Worm (Caenorhabditis elegans) whole organism, late embryonic: ENCODE data around the gene Y97E10AL.1.

Experiments
- ama-1 ChIP-seq: fragments of 150-350 bp; optimal IDR thresholded peaks from 2 replicates; lab custom pipeline; 2014
- ceh-19 ChIP-seq: fragments of 200-800 bp; sonication (Bioruptor generic); optimal IDR thresholded peaks from 2 replicates; lab custom pipeline; 2018; ENCODE audit warnings: mild to moderate bottlenecking, missing genetic modification characterization, missing compliant biosample characterization
- eyg-1 ChIP-seq: sonication (generic microtip); optimal IDR thresholded peaks from 2 replicates; lab custom pipeline; 2016; ENCODE audit warnings: missing genotype, missing genetic modification characterization, missing compliant biosample characterization
- fkh-10 ChIP-seq: fragments of 150-350 bp; optimal IDR thresholded peaks from 2 replicates; lab custom pipeline; 2014; ENCODE audit warnings: missing biosample characterization, missing genetic modification reagents, missing genetic modification characterization
- hlh-30 ChIP-seq: sonication (generic microtip); optimal IDR thresholded peaks from 2 replicates; lab custom pipeline; 2017; ENCODE audit warnings: antibody characterized with exemption, missing genetic modification characterization, missing compliant biosample characterization; ENCODE audit not compliant: insufficient read depth
- lin-11 ChIP-seq: fragments of 200-800 bp; sonication (Bioruptor generic); optimal IDR thresholded peaks from 2 replicates; lab custom pipeline; 2018; ENCODE audit warnings: mild to moderate bottlenecking, missing genetic modification characterization, missing compliant biosample characterization
- pqm-1 ChIP-seq: sonication (generic microtip); optimal IDR thresholded peaks from 2 replicates; lab custom pipeline; 2016; ENCODE audit warnings: missing genetic modification characterization, missing compliant biosample characterization
- unc-86 ChIP-seq: sonication (generic microtip); optimal IDR thresholded peaks from 2 replicates; lab custom pipeline; 2016; ENCODE audit warnings: missing genetic modification characterization, missing compliant biosample characterization

- TF ChIP-seq ceh-19 (GFP tag; lab: Kevin White, UChicago) = no peak
- no peak for TF ChIP-seq eyg-1 (tag; lab: Kevin White, UChicago)
- TF ChIP-seq ama-1 (lab: Kevin White, UChicago) = no peak
- TF ChIP-seq hlh-30 = no peak
- TF ChIP-seq unc-86 (tag; lab: Kevin White, UChicago) = no peak
- TF ChIP-seq lin-11 (tag; lab: Kevin White, UChicago) = no peak
- no peak for TF ChIP-seq pqm-1 (tag; lab: Kevin White, UChicago)
- TF ChIP-seq fkh-10 = no peak
Measured at ce11 chrV:8027429-8028142, 41.6 kb downstream of the Y97E10AL.1 start.
